Fruit fly (Drosophila melanogaster) whole organism, embryonic: ENCODE data around the gene tipE.

ENCODE experiments used
- Asciz ChIP-seq: fragments of 200-800 bp; sonication (Bioruptor generic); optimal IDR thresholded peaks from 2 replicates; lab custom pipeline; 2017; ENCODE audit warnings: missing biosample characterization, mild to moderate bottlenecking, missing genetic modification characterization, missing genetic modification reagents
- Awh ChIP-seq: fragments of 200-800 bp; sonication (Bioruptor generic); IDR thresholded peaks from 2 replicates; pipeline ENCODE4, ENCODE4 v1.3.6; 2022; ENCODE audit warnings: missing biosample characterization, missing genetic modification characterization
- C15 ChIP-seq: fragments of 200-800 bp; sonication (Bioruptor generic); IDR thresholded peaks from 3 replicates; pipeline ENCODE4 v1.3.6; 2022; ENCODE audit warnings: missing biosample characterization, missing genetic modification characterization
- CG10321 ChIP-seq: fragments of 200-800 bp; sonication (Bioruptor generic); IDR thresholded peaks from 2 replicates; pipeline ENCODE4 v1.3.6; 2022; ENCODE audit warnings: missing biosample characterization, missing genetic modification characterization
- CG10366 ChIP-seq: fragments of 200-800 bp; sonication (Bioruptor generic); IDR thresholded peaks from 2 replicates; pipeline ENCODE4 v1.3.6; 2022; ENCODE audit warnings: missing biosample characterization, missing genetic modification characterization
- CG11247 ChIP-seq: fragments of 200-800 bp; sonication (Bioruptor generic); IDR thresholded peaks from 2 replicates; pipeline ENCODE4 v1.3.6; 2022; ENCODE audit warnings: missing biosample characterization, missing genetic modification characterization
- CG1233 ChIP-seq: fragments of 200-800 bp; sonication (Bioruptor generic); optimal IDR thresholded peaks from 4 replicates; lab custom pipeline; 2018; ENCODE audit warnings: missing biosample characterization, mild to moderate bottlenecking, missing genetic modification characterization
- CG12744 ChIP-seq: fragments of 200-800 bp; sonication (Bioruptor generic); optimal IDR thresholded peaks from 2 replicates; lab custom pipeline; 2016; ENCODE audit warnings: missing biosample characterization, missing genetic modification characterization
- CG13296 ChIP-seq: fragments of 200-800 bp; sonication (Bioruptor generic); optimal IDR thresholded peaks from 3 replicates; lab custom pipeline; 2018; ENCODE audit warnings: missing biosample characterization, mild to moderate bottlenecking, missing genetic modification characterization
- CG14860 ChIP-seq: fragments of 200-800 bp; sonication (Bioruptor generic); IDR thresholded peaks from 3 replicates; pipeline ENCODE4 v1.3.6; 2022; ENCODE audit warnings: missing biosample characterization, missing genetic modification characterization; ENCODE audit not compliant: partially characterized antibody
- CG15073 ChIP-seq: fragments of 200-800 bp; sonication (Bioruptor generic); optimal IDR thresholded peaks from 2 replicates; lab custom pipeline; 2016; ENCODE audit warnings: missing biosample characterization, missing genetic modification characterization
- CG17359 ChIP-seq: fragments of 200-800 bp; sonication (Bioruptor generic); optimal IDR thresholded peaks from 3 replicates; lab custom pipeline; 2018; ENCODE audit warnings: missing biosample characterization, mild to moderate bottlenecking, missing genetic modification characterization, moderate library complexity
- CG1832 ChIP-seq: fragments of 200-800 bp; sonication (Bioruptor generic); optimal IDR thresholded peaks from 2 replicates; lab custom pipeline; 2017; ENCODE audit warnings: missing biosample characterization, mild to moderate bottlenecking, missing genetic modification characterization, inconsistent platforms
- CG2712 ChIP-seq: fragments of 200-800 bp; optimal IDR thresholded peaks from 3 replicates; lab custom pipeline; 2019; ENCODE audit warnings: missing biosample characterization, mild to moderate bottlenecking, missing genetic modification characterization, moderate library complexity
- CG3065 ChIP-seq: fragments of 200-800 bp; sonication (Bioruptor generic); optimal IDR thresholded peaks from 2 replicates; lab custom pipeline; 2016; ENCODE audit warnings: missing biosample characterization, missing genetic modification characterization
- CG31388 ChIP-seq: fragments of 200-800 bp; sonication (Bioruptor generic); optimal IDR thresholded peaks from 2 replicates; lab custom pipeline; 2016; ENCODE audit warnings: missing biosample characterization, missing genetic modification characterization
- CG7271 ChIP-seq: fragments of 200-800 bp; sonication (Bioruptor generic); optimal IDR thresholded peaks from 2 replicates; lab custom pipeline; 2018; ENCODE audit warnings: missing biosample characterization, mild to moderate bottlenecking, missing genetic modification characterization, moderate library complexity
- CG9215 ChIP-seq: fragments of 200-800 bp; sonication (Bioruptor generic); IDR thresholded peaks from 2 replicates; pipeline ENCODE4 v1.3.6; 2022; ENCODE audit warnings: missing biosample characterization, missing genetic modification characterization
- CG9876 ChIP-seq: fragments of 200-800 bp; sonication (Bioruptor generic); optimal IDR thresholded peaks from 2 replicates; lab custom pipeline; 2016; ENCODE audit warnings: missing biosample characterization, missing genetic modification characterization
- Dfd ChIP-seq, 2 experiments: fragments of >200 bp; optimal IDR thresholded peaks; 2 replicates each; lab custom pipeline; 2017; ENCODE audit warnings: missing biosample characterization in 2 of 2, missing genetic modification characterization in 2 of 2
- Dll ChIP-seq: fragments of 200-800 bp; sonication (Bioruptor generic); IDR thresholded peaks from 4 replicates; pipeline ENCODE4 v1.3.6; 2022; ENCODE audit warnings: missing biosample characterization, missing genetic modification characterization; ENCODE audit not compliant: partially characterized antibody
- MTF-1 ChIP-seq: fragments of 200-800 bp; sonication (Bioruptor generic); optimal IDR thresholded peaks from 2 replicates; lab custom pipeline; 2018; ENCODE audit warnings: missing biosample characterization, mild to moderate bottlenecking, missing genetic modification characterization, borderline replicate concordance
- NFAT ChIP-seq: fragments of 200-800 bp; sonication (Bioruptor generic); IDR thresholded peaks from 2 replicates; pipeline ENCODE4 v1.3.6; 2022; ENCODE audit warnings: missing biosample characterization, missing genetic modification characterization
- NK7.1 ChIP-seq: fragments of 200-800 bp; sonication (Bioruptor generic); optimal IDR thresholded peaks from 3 replicates; lab custom pipeline; 2016; ENCODE audit warnings: missing biosample characterization, missing genetic modification characterization
- Nf-YC ChIP-seq: fragments of 200-800 bp; optimal IDR thresholded peaks from 3 replicates; lab custom pipeline; 2019; ENCODE audit warnings: missing biosample characterization, mild to moderate bottlenecking, missing genetic modification characterization, moderate library complexity
- Ssrp ChIP-seq: fragments of 200-800 bp; sonication (Bioruptor generic); optimal IDR thresholded peaks from 2 replicates; lab custom pipeline; 2018; ENCODE audit warnings: missing biosample characterization, mild to moderate bottlenecking, missing genetic modification characterization, moderate library complexity
- Stat92E ChIP-seq, 3 experiments: fragments of >200 bp in 2 of 3; fragments of 200-800 bp in 1 of 3; sonication (Bioruptor generic) in 1 of 3; optimal IDR thresholded peaks; 2 replicates each; lab custom pipeline; 2017 to 2019; ENCODE audit warnings: missing biosample characterization in 3 of 3, missing genetic modification characterization in 3 of 3, mild to moderate bottlenecking in 1 of 3, moderate library complexity in 1 of 3
- Taf1 ChIP-seq: fragments of 200-800 bp; sonication (Bioruptor generic); IDR thresholded peaks from 2 replicates; pipeline ENCODE4 v1.3.6; 2022; ENCODE audit warnings: missing biosample characterization, missing genetic modification characterization
- az2 ChIP-seq: fragments of 200-800 bp; sonication (Bioruptor generic); optimal IDR thresholded peaks from 3 replicates; lab custom pipeline; 2016; ENCODE audit warnings: missing biosample characterization, missing genetic modification characterization
- bowl ChIP-seq: fragments of 200-800 bp; sonication (Bioruptor generic); IDR thresholded peaks from 2 replicates; pipeline ENCODE4 v1.3.6; 2022; ENCODE audit warnings: missing biosample characterization, missing genetic modification characterization
- crp ChIP-seq, 2 experiments: fragments of 200-800 bp; sonication (Bioruptor generic); optimal IDR thresholded peaks; 2 replicates in 1 of 2; 3 replicates in 1 of 2; lab custom pipeline; 2017; ENCODE audit warnings: missing biosample characterization in 2 of 2, missing genetic modification characterization in 2 of 2, mild to moderate bottlenecking in 1 of 2, moderate library complexity in 1 of 2
- dati ChIP-seq: fragments of 200-800 bp; sonication (Bioruptor generic); IDR thresholded peaks from 2 replicates; pipeline ENCODE4 v1.3.6; 2022; ENCODE audit warnings: missing biosample characterization, missing genetic modification characterization
- eve ChIP-seq, 2 experiments: fragments of >200 bp; optimal IDR thresholded peaks; 2 replicates each; lab custom pipeline; 2017; ENCODE audit warnings: missing biosample characterization in 2 of 2, missing genetic modification characterization in 2 of 2
- fd3F ChIP-seq: fragments of 200-800 bp; sonication (Bioruptor generic); optimal IDR thresholded peaks from 2 replicates; lab custom pipeline; 2018; ENCODE audit warnings: missing biosample characterization, mild to moderate bottlenecking, missing genetic modification characterization, moderate library complexity
- jigr1 ChIP-seq: fragments of 200-800 bp; sonication (Bioruptor generic); IDR thresholded peaks from 3 replicates; pipeline ENCODE4 v1.3.6; 2022; ENCODE audit warnings: missing biosample characterization, missing genetic modification characterization
- lola ChIP-seq, 3 experiments: fragments of >200 bp in 2 of 3; fragments of 200-800 bp in 1 of 3; sonication (Bioruptor generic) in 1 of 3; optimal IDR thresholded peaks; 2 replicates each; lab custom pipeline; 2017 to 2019; ENCODE audit warnings: missing biosample characterization in 3 of 3, missing genetic modification characterization in 3 of 3, mild to moderate bottlenecking in 1 of 3, moderate library complexity in 1 of 3
- mirr ChIP-seq: fragments of 200-800 bp; sonication (Bioruptor generic); optimal IDR thresholded peaks from 3 replicates; lab custom pipeline; 2018; ENCODE audit warnings: missing biosample characterization, mild to moderate bottlenecking, missing genetic modification characterization
- peb ChIP-seq: fragments of 200-800 bp; sonication (Bioruptor generic); IDR thresholded peaks from 2 replicates; pipeline ENCODE4 v1.3.6; 2022; ENCODE audit warnings: missing biosample characterization, missing genetic modification characterization
- scrt ChIP-seq: fragments of 200-800 bp; sonication (Bioruptor generic); optimal IDR thresholded peaks from 2 replicates; lab custom pipeline; 2018; ENCODE audit warnings: missing biosample characterization, mild to moderate bottlenecking, missing genetic modification characterization, moderate library complexity
- stc ChIP-seq: fragments of 200-800 bp; sonication (Bioruptor generic); IDR thresholded peaks from 2 replicates; pipeline ENCODE4 v1.3.6; 2022; ENCODE audit warnings: missing biosample characterization, missing genetic modification characterization
- tup ChIP-seq: fragments of 200-800 bp; sonication (Bioruptor generic); optimal IDR thresholded peaks from 2 replicates; lab custom pipeline; 2016; ENCODE audit warnings: missing biosample characterization, mild to moderate bottlenecking, missing genetic modification characterization, moderate library complexity
- vvl ChIP-seq: fragments of 200-800 bp; sonication (Bioruptor generic); IDR thresholded peaks from 2 replicates; pipeline ENCODE4 v1.3.6; 2022; ENCODE audit warnings: missing biosample characterization, missing genetic modification characterization

The tipE gene

DNA sequence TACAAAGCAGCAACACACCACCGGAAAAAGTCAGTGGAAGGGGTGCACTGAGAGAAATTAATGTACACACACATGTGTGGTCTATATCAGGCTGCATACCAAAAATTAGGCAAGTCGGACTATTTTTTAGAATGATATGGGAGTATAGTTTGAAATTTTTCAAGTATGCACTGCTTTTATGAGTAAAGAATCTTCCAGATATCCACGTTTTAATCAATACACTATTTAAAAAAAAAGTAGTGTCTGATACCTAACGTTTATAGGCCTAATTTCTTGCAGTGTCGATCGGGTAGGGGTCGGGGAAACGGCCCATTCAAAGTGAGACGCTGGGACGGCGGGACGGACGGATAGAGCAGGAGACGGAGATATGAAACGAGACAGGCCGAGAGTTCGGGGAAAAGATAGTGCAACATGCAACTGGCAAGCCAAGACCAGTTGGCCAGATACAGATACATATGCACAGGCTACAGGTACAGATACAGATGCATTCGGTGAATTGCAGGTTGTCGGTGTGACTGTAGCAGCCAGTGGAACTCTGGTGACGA is 42.1 kb downstream of the tipE start (continued):
- TF ChIP-seq Asciz (GFP tag; lab: Kevin White, UChicago) (peak; percentile 92), CG3065 (GFP tag; lab: Kevin White, UChicago) (peak; percentile 84), Taf1 (GFP tag; lab: Robert Waterston, UW) (no peak), peb (GFP tag; lab: Robert Waterston, UW) (peak; percentile 92), stc (GFP tag; lab: Robert Waterston, UW) (peak; percentile 90), eve (GFP tag; optimal IDR thresholded peaks at IDR 0.05; lab: Kevin White, UChicago) (peak; percentile 98 to 99), CG9876 (GFP tag; lab: Kevin White, UChicago) (peak; percentile 77), fd3F (GFP tag; lab: Kevin White, UChicago) (peak; percentile 54), CG1233 (peak; percentile 94), NK7.1 (GFP tag; lab: Kevin White, UChicago) (peak; percentile 90), tup (GFP tag; lab: Kevin White, UChicago) (peak; percentile 71), CG10366 (GFP tag; lab: Robert Waterston, UW) (peak; percentile 83), bowl (GFP tag; lab: Robert Waterston, UW) (peak; percentile 73), vvl (peak; percentile 93), CG15073 (GFP tag; lab: Kevin White, UChicago) (peak; percentile 66), CG11247 (GFP tag; lab: Robert Waterston, UW) (peak; percentile 74), C15 (GFP tag; lab: Robert Waterston, UW) (no peak), CG31388 (GFP tag; lab: Kevin White, UChicago) (peak; percentile 74), CG13296 (GFP tag; lab: Kevin White, UChicago) (peak; percentile 76), CG12744 (GFP tag; lab: Kevin White, UChicago) (peak; percentile 84), lola (GFP tag; optimal IDR thresholded peaks at IDR 0.05; lab: Kevin White, UChicago) (peak in 1 of 3 experiments; percentile 99), CG17359 (peak; percentile 94), CG1832 (GFP tag; lab: Kevin White, UChicago) (no peak), Nf-YC (tag; lab: Kevin White, UChicago) (peak; percentile 71), jigr1 (peak; percentile 89), CG9215 (peak; percentile 73), mirr (no peak), Awh (GFP tag; lab: Robert Waterston, UW) (peak; percentile 76; the same call in 1 of the 2 replicates), NFAT (GFP tag; lab: Robert Waterston, UW) (no peak), Dfd (GFP tag; optimal IDR thresholded peaks at IDR 0.05; lab: Kevin White, UChicago) (no peak), CG14860 (no peak), Stat92E (GFP tag; optimal IDR thresholded peaks at IDR 0.05; lab: Kevin White, UChicago) (peak in 1 of 3 experiments; percentile 97), dati (GFP tag; lab: Robert Waterston, UW) (peak; percentile 43), crp (GFP tag; optimal IDR thresholded peaks at IDR 0.05; lab: Kevin White, UChicago) (peak in 1 of 2 experiments; percentile 66), Ssrp (tag; lab: Kevin White, UChicago) (peak; percentile 96), scrt (GFP tag; lab: Kevin White, UChicago) (peak; percentile 71), CG10321 (peak; percentile 36; the same call in 1 of the 2 replicates), Dll (GFP tag; lab: Robert Waterston, UW) (no peak), az2 (GFP tag; lab: Kevin White, UChicago) (peak; percentile 95), CG2712 (tag; lab: Kevin White, UChicago) (peak; percentile 98), CG7271 (tag; lab: Kevin White, UChicago) (peak; percentile 83), MTF-1 (GFP tag; lab: Kevin White, UChicago) (peak; percentile 79)
